Worm (Caenorhabditis elegans) whole organism, late embryonic: Measurements from ENCODE around the gene E01G4.5.

Experiments used
- T23F11.4 ChIP-seq: fragments of 200-800 bp; sonication (Bioruptor generic); optimal IDR thresholded peaks from 2 replicates; lab custom pipeline; 2018; ENCODE audit warnings: mild to moderate bottlenecking, missing genetic modification characterization, missing compliant biosample characterization
- ama-1 ChIP-seq: fragments of 150-350 bp; optimal IDR thresholded peaks from 2 replicates; lab custom pipeline; 2014
- ceh-19 ChIP-seq: fragments of 200-800 bp; sonication (Bioruptor generic); optimal IDR thresholded peaks from 2 replicates; lab custom pipeline; 2018; ENCODE audit warnings: mild to moderate bottlenecking, missing genetic modification characterization, missing compliant biosample characterization
- ceh-2 ChIP-seq: sonication (generic microtip); optimal IDR thresholded peaks from 2 replicates; lab custom pipeline; 2016; ENCODE audit warnings: missing genotype, missing genetic modification characterization, missing compliant biosample characterization
- ceh-45 ChIP-seq: fragments of 200-800 bp; sonication (Bioruptor generic); IDR thresholded peaks from 2 replicates; pipeline ENCODE4 v1.3.6; 2022; ENCODE audit warnings: missing genetic modification reagents, missing genetic modification characterization, missing compliant biosample characterization
- pha-4 ChIP-seq: fragments of 150-350 bp; optimal IDR thresholded peaks from 2 replicates; lab custom pipeline; 2018; ENCODE audit warnings: missing biosample characterization, missing genetic modification reagents, missing genetic modification characterization
- tbx-2 ChIP-seq: sonication (generic microtip); optimal IDR thresholded peaks from 2 replicates; lab custom pipeline; 2016; ENCODE audit warnings: missing genetic modification characterization, missing compliant biosample characterization
- unc-55 ChIP-seq: sonication (generic microtip); optimal IDR thresholded peaks from 2 replicates; lab custom pipeline; 2017; ENCODE audit warnings: missing biosample characterization, missing genetic modification reagents, missing genetic modification characterization

DNA sequence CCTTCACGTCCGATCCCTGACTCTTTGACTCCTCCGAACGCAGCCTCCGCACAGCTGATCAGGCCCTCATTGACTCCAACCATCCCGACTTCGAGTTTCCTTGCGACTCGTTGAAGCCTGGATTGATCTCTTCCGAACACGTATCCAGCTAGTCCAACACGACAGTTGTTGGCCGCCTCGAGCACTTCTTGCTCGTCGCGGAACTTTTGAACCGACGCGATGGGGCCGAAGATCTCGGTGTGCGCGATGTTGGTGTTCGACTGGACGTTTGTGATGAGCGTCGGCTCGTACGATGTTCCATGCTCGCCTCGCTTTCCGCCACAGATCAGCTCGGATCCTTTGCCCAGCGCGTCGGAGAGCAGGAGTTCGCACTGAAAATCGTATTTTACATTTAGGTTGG, 15.4 kb downstream of the E01G4.5 start:
- TF ChIP-seq ama-1 (lab: Kevin White, UChicago) (no peak), ceh-2 (tag; lab: Kevin White, UChicago) (no peak), T23F11.4 (GFP tag; lab: Kevin White, UChicago) (no peak), pha-4 (tag; lab: Kevin White, UChicago) (no peak), tbx-2 (no peak), ceh-45 (GFP tag; lab: Robert Waterston, UW) (no peak), unc-55 (GFP tag; lab: Kevin White, UChicago) (no peak), ceh-19 (GFP tag; lab: Kevin White, UChicago) (no peak)
